Worm (Caenorhabditis elegans) whole organism, mixed stage, embryonic: ENCODE measurements around the gene C49A9.1.
A peak's percentile ranks its signal among the peaks of the same experiment; 100 is the strongest.

Experiments
- blmp-1 ChIP-seq: fragments of 150-350 bp; optimal IDR thresholded peaks from 2 replicates; lab custom pipeline; 2014; ENCODE audit warnings: missing biosample characterization, missing genetic modification characterization
- ceh-43 ChIP-seq: fragments of 200-800 bp; sonication (Bioruptor generic); optimal IDR thresholded peaks from 2 replicates; lab custom pipeline; 2018; ENCODE audit warnings: mild to moderate bottlenecking, missing genetic modification characterization, moderate library complexity, missing compliant biosample characterization
- ces-1 ChIP-seq: fragments of 150-350 bp; optimal IDR thresholded peaks from 2 replicates; lab custom pipeline; 2014; ENCODE audit warnings: missing biosample characterization, missing genetic modification reagents, missing genetic modification characterization
- elt-3 ChIP-seq: fragments of 150-350 bp; optimal IDR thresholded peaks from 2 replicates; lab custom pipeline; 2014; ENCODE audit warnings: missing biosample characterization, missing genetic modification characterization
- hlh-1 ChIP-seq: fragments of 150-350 bp; optimal IDR thresholded peaks from 2 replicates; lab custom pipeline; 2014; ENCODE audit warnings: missing biosample characterization, missing genetic modification reagents, missing genetic modification characterization
- nhr-237 ChIP-seq: fragments of 150-350 bp; optimal IDR thresholded peaks from 2 replicates; lab custom pipeline; 2014; ENCODE audit warnings: missing biosample characterization, missing genetic modification characterization
- snpc-4 ChIP-seq: fragments of 150-350 bp; optimal IDR thresholded peaks from 2 replicates; lab custom pipeline; 2014; ENCODE audit warnings: missing biosample characterization, missing genetic modification characterization
- unc-39 ChIP-seq: fragments of 150-350 bp; optimal IDR thresholded peaks from 2 replicates; lab custom pipeline; 2014; ENCODE audit warnings: missing biosample characterization, missing genetic modification characterization
- unc-62 ChIP-seq: fragments of 150-350 bp; optimal IDR thresholded peaks from 2 replicates; lab custom pipeline; 2014; ENCODE audit warnings: missing biosample characterization, missing genetic modification reagents, missing genetic modification characterization
- zip-8 ChIP-seq: fragments of 150-350 bp; optimal IDR thresholded peaks from 2 replicates; lab custom pipeline; 2014; ENCODE audit warnings: missing biosample characterization, missing genetic modification characterization
- ztf-11 ChIP-seq: fragments of 150-350 bp; optimal IDR thresholded peaks from 2 replicates; lab custom pipeline; 2014; ENCODE audit warnings: missing biosample characterization, missing genetic modification characterization

DNA sequence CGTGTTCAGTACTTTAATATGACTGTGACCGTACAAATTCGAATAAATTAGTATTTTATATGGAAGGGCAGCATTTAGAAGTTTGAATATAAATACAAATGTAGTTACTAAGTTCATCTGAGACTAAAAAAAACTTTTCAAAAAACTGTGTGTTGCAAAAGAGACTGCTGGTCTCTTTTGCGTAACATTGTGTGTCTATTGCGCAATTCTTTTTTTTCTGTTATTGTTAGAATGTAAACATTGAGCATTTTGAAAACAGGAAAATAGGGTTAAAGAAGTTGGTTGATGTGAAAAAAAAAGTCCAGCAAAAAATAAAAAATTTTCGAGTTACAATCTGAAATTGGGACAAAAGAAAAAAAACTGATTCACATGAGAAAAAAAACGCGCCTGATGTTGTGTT, 18.7 kb upstream of the C49A9.1 start:
- TF ChIP-seq unc-62 (GFP tag; lab: Kevin White, UChicago) (no peak), ces-1 (GFP tag; lab: Kevin White, UChicago) (no peak), nhr-237 (tag; lab: Kevin White, UChicago) (no peak), hlh-1 (no peak), ztf-11 (tag; lab: Kevin White, UChicago) (no peak), unc-39 (tag; lab: Kevin White, UChicago) (no peak), elt-3 (tag; lab: Kevin White, UChicago) (no peak), snpc-4 (tag; lab: Kevin White, UChicago) (no peak), zip-8 (tag; lab: Kevin White, UChicago) (peak; percentile 96), blmp-1 (no peak), ceh-43 (no peak)
